Fruit fly (Drosophila melanogaster): ENCODE data around the gene Ddc.

The Ddc gene

DNA sequence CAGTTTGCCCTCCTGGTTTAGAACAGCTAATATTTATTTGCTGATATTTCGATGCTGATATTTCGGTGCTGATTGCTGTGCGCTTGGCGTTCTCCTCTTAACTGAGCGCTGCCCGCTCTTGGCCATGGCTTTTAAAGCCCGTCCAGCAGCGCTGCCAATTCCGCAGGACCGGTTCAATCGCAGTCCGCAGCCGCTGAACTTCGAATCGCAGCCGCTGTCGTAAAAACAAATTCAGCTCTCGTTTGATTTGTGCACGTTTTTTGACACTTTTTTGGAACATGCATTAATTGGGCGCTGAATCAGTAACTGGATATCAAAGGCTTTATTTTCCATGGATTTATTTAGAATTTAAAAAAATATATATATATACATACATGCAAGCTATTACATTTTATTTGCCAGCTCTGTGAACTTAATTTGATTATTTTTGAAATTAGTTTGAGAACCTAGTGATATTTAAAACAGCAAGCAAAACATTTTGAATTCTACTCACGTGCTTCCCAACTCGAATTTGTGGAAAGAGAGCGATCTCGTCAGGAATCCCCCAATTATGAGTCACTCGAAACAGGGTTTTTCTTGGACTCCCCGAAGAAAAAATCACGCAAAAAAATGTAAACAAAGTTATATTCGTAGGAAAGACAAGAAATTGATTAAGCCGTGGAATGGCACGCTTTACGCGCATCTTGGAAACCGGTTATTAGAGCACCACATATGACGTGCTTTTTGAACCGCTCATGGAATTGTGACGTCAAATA, at the start of gene Ddc:
Gene Ddc, minus strand, starts transcription at position 111 of the 755 bp plus-strand sequence.
- TF ChIP-seq EcR (GFP tag; optimal IDR thresholded peaks at IDR 0.05): no peak
- TF ChIP-seq usp (GFP tag; optimal IDR thresholded peaks at IDR 0.05): no peak
- TF ChIP-seq Dll (optimal IDR thresholded peaks at IDR 0.05): no peak
- no peak for TF ChIP-seq CG8478 (optimal IDR thresholded peaks at IDR 0.05)
- no peak for TF ChIP-seq pan (optimal IDR thresholded peaks at IDR 0.05)
- no peak for TF ChIP-seq psq (optimal IDR thresholded peaks at IDR 0.05)

- no peak for TF ChIP-seq pan (optimal IDR thresholded peaks at IDR 0.05)
- no peak for TF ChIP-seq psq (optimal IDR thresholded peaks at IDR 0.05)
- TF ChIP-seq EcR (GFP tag; optimal IDR thresholded peaks at IDR 0.05): no peak
- no peak for TF ChIP-seq CG8478 (optimal IDR thresholded peaks at IDR 0.05)
- TF ChIP-seq Dll (optimal IDR thresholded peaks at IDR 0.05): no peak
Measured at dm6 chr2L:19168095-19168697, 48.1 kb upstream of the Ddc start.

dm6 chr2L:19167135-19167681, 47.1 kb upstream of the Ddc start:
- TF ChIP-seq usp (GFP tag; optimal IDR thresholded peaks at IDR 0.05): no peak
- no peak for TF ChIP-seq CG8478 (optimal IDR thresholded peaks at IDR 0.05)
- TF ChIP-seq EcR (GFP tag; optimal IDR thresholded peaks at IDR 0.05): no peak
- TF ChIP-seq pan (optimal IDR thresholded peaks at IDR 0.05): no peak
- no peak for TF ChIP-seq Dll (optimal IDR thresholded peaks at IDR 0.05)
- TF ChIP-seq psq (optimal IDR thresholded peaks at IDR 0.05): no peak

DNA sequence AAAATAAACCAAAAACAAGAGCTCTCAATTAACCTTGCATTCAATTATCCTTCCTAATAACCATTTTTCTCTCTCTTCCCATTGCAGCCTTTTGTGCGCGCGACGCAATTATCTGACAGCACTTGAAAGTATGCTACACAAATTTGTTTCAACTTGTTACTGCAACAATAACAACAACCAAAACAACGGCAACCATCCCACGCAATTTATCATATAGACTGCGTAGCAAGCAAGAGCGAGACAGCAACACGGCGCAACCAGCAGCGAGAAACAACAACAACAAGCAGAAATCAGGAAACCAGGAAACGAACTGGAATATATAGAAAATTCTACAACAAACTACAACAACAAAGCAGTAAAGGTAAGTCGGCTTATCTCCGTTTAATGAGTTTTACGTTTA, 45.9 kb upstream of the Ddc start:
- TF ChIP-seq psq (optimal IDR thresholded peaks at IDR 0.05) (no peak), EcR (GFP tag; optimal IDR thresholded peaks at IDR 0.05) (no peak), CG8478 (optimal IDR thresholded peaks at IDR 0.05) (no peak), Dll (optimal IDR thresholded peaks at IDR 0.05) (no peak), pan (optimal IDR thresholded peaks at IDR 0.05) (no peak), usp (GFP tag; optimal IDR thresholded peaks at IDR 0.05) (no peak)

DNA sequence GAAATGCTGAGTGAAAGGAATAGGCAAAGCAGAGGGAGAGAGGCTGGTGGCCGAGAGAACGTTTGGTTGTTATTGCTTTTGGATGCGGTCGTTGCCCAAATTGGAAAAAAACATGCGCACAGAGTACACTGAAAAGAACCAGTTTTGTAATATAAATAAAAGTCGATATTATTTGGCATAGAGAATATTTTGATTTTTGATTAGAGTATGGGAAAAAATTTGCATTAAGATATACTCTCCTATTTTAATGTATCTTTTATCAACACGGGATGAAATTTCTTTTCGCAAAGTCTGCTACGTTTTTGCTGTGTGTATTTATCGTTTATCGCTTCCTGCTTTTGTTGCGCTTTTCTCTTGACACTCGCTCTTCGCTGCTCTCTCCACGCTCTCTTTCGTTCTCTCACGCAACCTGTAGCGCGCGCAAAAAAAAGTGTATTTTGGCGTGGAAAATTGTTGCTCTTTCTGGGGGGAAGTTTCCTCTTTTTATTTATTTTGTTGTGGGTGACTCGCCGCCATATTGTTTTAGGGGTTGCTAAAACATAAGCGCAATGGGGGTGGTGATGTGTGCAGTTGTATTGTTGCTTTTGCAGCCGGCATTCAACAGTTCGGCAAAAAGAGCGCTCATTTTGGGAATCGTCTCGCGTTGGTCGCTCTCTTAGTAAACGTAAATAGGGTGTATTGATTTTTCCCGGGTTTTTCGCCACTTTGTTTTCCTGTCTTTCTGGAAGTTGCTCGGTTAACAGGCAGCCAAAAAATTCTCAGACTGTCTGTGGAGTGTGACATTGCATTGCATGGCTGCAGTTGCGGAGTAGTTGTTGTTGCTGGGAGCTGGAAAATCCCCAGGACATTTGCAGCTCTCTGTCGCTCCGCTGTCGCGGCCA, 45.1 kb upstream of the Ddc start:
- TF ChIP-seq EcR (GFP tag; optimal IDR thresholded peaks at IDR 0.05) (no peak), CG8478 (optimal IDR thresholded peaks at IDR 0.05) (no peak), psq (optimal IDR thresholded peaks at IDR 0.05) (no peak), usp (GFP tag; optimal IDR thresholded peaks at IDR 0.05) (no peak), pan (optimal IDR thresholded peaks at IDR 0.05) (no peak), Dll (optimal IDR thresholded peaks at IDR 0.05) (no peak)

- no peak for TF ChIP-seq Dll (optimal IDR thresholded peaks at IDR 0.05)
- TF ChIP-seq CG8478 (optimal IDR thresholded peaks at IDR 0.05): no peak
- TF ChIP-seq pan (optimal IDR thresholded peaks at IDR 0.05): no peak
- TF ChIP-seq usp (GFP tag; optimal IDR thresholded peaks at IDR 0.05): no peak
- no peak for TF ChIP-seq EcR (GFP tag; optimal IDR thresholded peaks at IDR 0.05)
- no peak for TF ChIP-seq psq (optimal IDR thresholded peaks at IDR 0.05)
Measured at dm6 chr2L:19163975-19164371, 43.9 kb upstream of the Ddc start.

DNA sequence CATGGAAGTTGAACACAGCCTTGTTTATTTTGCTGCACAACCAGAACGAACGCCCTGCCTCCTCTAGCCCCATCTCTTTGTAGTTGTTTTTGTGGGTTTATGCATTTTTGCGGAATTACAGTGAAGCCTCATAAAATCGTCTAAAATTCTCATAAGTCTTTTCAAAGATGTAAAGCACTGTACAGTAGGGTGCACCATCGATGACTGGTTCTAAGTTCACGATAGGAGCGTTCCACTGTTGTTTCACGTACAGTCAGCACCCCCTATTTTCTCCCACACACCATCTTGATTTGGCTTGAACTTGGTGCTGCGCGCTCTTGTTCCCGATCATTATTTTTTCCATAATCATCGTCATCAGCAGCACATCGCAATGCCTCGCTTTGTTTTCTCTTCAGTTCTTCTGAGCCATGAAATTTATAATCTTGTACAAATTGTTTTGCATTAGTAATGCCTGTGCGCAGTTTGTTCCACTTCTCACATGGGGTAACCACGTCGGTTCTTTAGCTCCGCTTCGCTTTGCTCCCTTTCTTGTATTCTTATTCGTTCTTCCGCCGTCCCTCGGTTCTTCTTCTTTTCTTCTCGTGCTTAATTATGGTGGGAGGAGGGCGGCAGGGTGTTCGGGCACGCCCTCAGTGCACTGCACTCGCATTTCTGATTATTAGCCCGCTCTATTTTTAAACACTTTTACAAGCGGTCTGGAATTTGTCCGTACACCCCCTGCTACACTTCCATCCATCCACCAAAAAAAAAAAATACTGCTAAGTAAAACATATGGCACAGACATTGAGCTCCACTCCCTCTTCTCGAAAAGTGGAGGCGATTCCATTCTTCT, 43.3 kb upstream of the Ddc start:
- TF ChIP-seq psq (optimal IDR thresholded peaks at IDR 0.05): no peak
- peak in 1 of 2 experiments; percentile 70 for TF ChIP-seq EcR (GFP tag; optimal IDR thresholded peaks at IDR 0.05)

- TF ChIP-seq Dll (optimal IDR thresholded peaks at IDR 0.05) (no peak), pan (optimal IDR thresholded peaks at IDR 0.05) (no peak), EcR (GFP tag; optimal IDR thresholded peaks at IDR 0.05) (no peak), usp (GFP tag; optimal IDR thresholded peaks at IDR 0.05) (no peak), CG8478 (optimal IDR thresholded peaks at IDR 0.05) (no peak), psq (optimal IDR thresholded peaks at IDR 0.05) (no peak)
Measured at dm6 chr2L:19162330-19163100, 42.4 kb upstream of the Ddc start.

- no peak for TF ChIP-seq psq (optimal IDR thresholded peaks at IDR 0.05)
- TF ChIP-seq EcR (GFP tag; optimal IDR thresholded peaks at IDR 0.05): peak in 1 of 2 experiments; percentile 94
- TF ChIP-seq pan (optimal IDR thresholded peaks at IDR 0.05): no peak
- peak; percentile 82 for TF ChIP-seq Dll (optimal IDR thresholded peaks at IDR 0.05)
- TF ChIP-seq CG8478 (optimal IDR thresholded peaks at IDR 0.05): no peak
- no peak for TF ChIP-seq usp (GFP tag; optimal IDR thresholded peaks at IDR 0.05)
Measured at dm6 chr2L:19161307-19161999, 41.3 kb upstream of the Ddc start.

All from whole organism.